Fruit fly (Drosophila melanogaster) whole organism, pupa: Measurements from ENCODE around the gene CG5986.
A peak's percentile ranks its signal among the peaks of the same experiment; 100 is the strongest.

Experiments
- CG10348 ChIP-seq: fragments of 200-800 bp; sonication (Bioruptor generic); IDR thresholded peaks from 2 replicates; pipeline ENCODE4 v1.3.6; 2022; ENCODE audit warnings: missing biosample characterization, missing genetic modification characterization
- CG12605 ChIP-seq: fragments of 200-800 bp; sonication (Bioruptor generic); IDR thresholded peaks from 2 replicates; pipeline ENCODE4 v1.3.6; 2022; ENCODE audit warnings: missing biosample characterization, missing genetic modification characterization
- CG13204 ChIP-seq: fragments of 200-800 bp; sonication (Bioruptor generic); optimal IDR thresholded peaks from 2 replicates; lab custom pipeline; 2018; ENCODE audit warnings: missing biosample characterization, mild to moderate bottlenecking, missing genetic modification characterization, moderate library complexity
- CG14655 ChIP-seq: fragments of 200-800 bp; sonication (Bioruptor generic); optimal IDR thresholded peaks from 3 replicates; lab custom pipeline; 2017; ENCODE audit warnings: mild to moderate bottlenecking, missing biosample characterization, missing genetic modification reagents, missing genetic modification characterization
- CG15710 ChIP-seq: fragments of 200-800 bp; sonication (Bioruptor generic); optimal IDR thresholded peaks from 2 replicates; lab custom pipeline; 2018; ENCODE audit warnings: missing biosample characterization, mild to moderate bottlenecking, missing genetic modification characterization, moderate library complexity
- CG17806 ChIP-seq: fragments of 200-800 bp; sonication (Bioruptor generic); optimal IDR thresholded peaks from 2 replicates; lab custom pipeline; 2018; ENCODE audit warnings: missing biosample characterization, mild to moderate bottlenecking, missing genetic modification characterization, moderate library complexity
- CG32121 ChIP-seq: fragments of 200-800 bp; sonication (Bioruptor generic); IDR thresholded peaks from 2 replicates; pipeline ENCODE4 v1.3.6; 2022; ENCODE audit warnings: missing biosample characterization, missing genetic modification characterization
- CG34367 ChIP-seq: fragments of 200-800 bp; sonication (Bioruptor generic); optimal IDR thresholded peaks from 2 replicates; lab custom pipeline; 2018; ENCODE audit warnings: missing biosample characterization, mild to moderate bottlenecking, missing genetic modification characterization
- CG4496 ChIP-seq: fragments of 200-800 bp; sonication (Bioruptor generic); IDR thresholded peaks from 3 replicates; pipeline ENCODE4 v1.3.6; 2022; ENCODE audit warnings: missing biosample characterization, missing genetic modification characterization
- CG8159 ChIP-seq: fragments of 200-800 bp; sonication (Bioruptor generic); optimal IDR thresholded peaks from 3 replicates; lab custom pipeline; 2018; ENCODE audit warnings: missing biosample characterization, mild to moderate bottlenecking, missing genetic modification characterization, moderate library complexity
- CG8301 ChIP-seq: fragments of 200-800 bp; sonication (Bioruptor generic); optimal IDR thresholded peaks from 2 replicates; lab custom pipeline; 2018; ENCODE audit warnings: missing biosample characterization, mild to moderate bottlenecking, missing genetic modification characterization
- CG9948 ChIP-seq: fragments of 200-800 bp; sonication (Bioruptor generic); optimal IDR thresholded peaks from 2 replicates; lab custom pipeline; 2018; ENCODE audit warnings: missing biosample characterization, mild to moderate bottlenecking, missing genetic modification characterization, moderate library complexity
- D1 ChIP-seq: fragments of 200-800 bp; sonication (Bioruptor generic); optimal IDR thresholded peaks from 2 replicates; lab custom pipeline; 2018; ENCODE audit warnings: missing biosample characterization, mild to moderate bottlenecking, missing genetic modification characterization, moderate library complexity
- EcR ChIP-seq: fragments of 200-800 bp; sonication (Bioruptor generic); optimal IDR thresholded peaks from 3 replicates; lab custom pipeline; 2019; ENCODE audit warnings: missing biosample characterization, missing genetic modification characterization, mild to moderate bottlenecking, moderate library complexity, missing genetic modification reagents
- Ets98B ChIP-seq: fragments of 200-800 bp; sonication (Bioruptor generic); IDR thresholded peaks from 2 replicates; pipeline ENCODE4 v1.3.6; 2022; ENCODE audit warnings: missing biosample characterization, missing genetic modification characterization
- Pif1A ChIP-seq: fragments of 200-800 bp; sonication (Bioruptor generic); optimal IDR thresholded peaks from 3 replicates; lab custom pipeline; 2016; ENCODE audit warnings: missing biosample characterization, missing genetic modification characterization
- Pif1B ChIP-seq: fragments of 200-800 bp; sonication (Bioruptor generic); optimal IDR thresholded peaks from 3 replicates; lab custom pipeline; 2016; ENCODE audit warnings: missing biosample characterization, missing genetic modification characterization
- Snoo ChIP-seq: fragments of 200-800 bp; sonication (Bioruptor generic); optimal IDR thresholded peaks from 3 replicates; lab custom pipeline; 2017; ENCODE audit warnings: missing biosample characterization, mild to moderate bottlenecking, missing genetic modification characterization, inconsistent platforms
- fd96Ca ChIP-seq: fragments of 200-800 bp; sonication (Bioruptor generic); IDR thresholded peaks from 3 replicates; pipeline ENCODE4 v1.3.6; 2022; ENCODE audit warnings: missing biosample characterization, missing genetic modification characterization
- gl ChIP-seq: fragments of 200-800 bp; sonication (Bioruptor generic); optimal IDR thresholded peaks from 2 replicates; lab custom pipeline; 2018; ENCODE audit warnings: missing biosample characterization, mild to moderate bottlenecking, missing genetic modification characterization
- rn ChIP-seq: fragments of 200-800 bp; sonication (Bioruptor generic); IDR thresholded peaks from 2 replicates; pipeline ENCODE4 v1.3.6; 2022; ENCODE audit warnings: missing biosample characterization, missing genetic modification characterization

The CG5986 gene

DNA sequence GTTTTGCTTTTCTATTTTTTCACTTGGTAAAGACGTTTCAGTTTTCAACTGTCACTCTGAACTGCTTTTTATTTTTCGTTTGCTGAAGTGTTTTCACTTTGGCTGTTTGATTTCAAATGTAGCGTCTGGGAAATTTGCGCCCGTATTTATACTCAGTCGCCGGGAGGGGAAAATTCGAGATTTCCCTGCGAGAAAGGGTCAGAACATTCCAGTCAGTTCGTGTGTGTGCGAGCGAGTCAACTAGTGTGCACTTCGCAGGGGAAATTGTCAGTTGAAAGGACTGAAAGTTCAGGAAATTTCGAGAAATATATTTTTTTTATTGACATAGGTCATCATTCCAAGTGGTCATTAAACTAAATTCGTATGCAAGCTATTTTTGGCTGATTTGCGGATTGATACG is 9.6 kb downstream of the CG5986 start, which contains the start of gene Hsp68:
Hsp68 (minus strand) TSS at position 123 of the 400 bp plus-strand sequence.
- TF ChIP-seq CG12605 (no peak), EcR (GFP tag; lab: Kevin White, UChicago) (peak; percentile 88), CG10348 (no peak), CG34367 (tag; lab: Kevin White, UChicago) (no peak), gl (tag; lab: Kevin White, UChicago) (peak; percentile 1), fd96Ca (GFP tag; lab: Robert Waterston, UW) (no peak), CG14655 (no peak), rn (GFP tag; lab: Robert Waterston, UW) (no peak), CG13204 (GFP tag; lab: Kevin White, UChicago) (no peak), CG8159 (tag; lab: Kevin White, UChicago) (no peak), Pif1B (no peak), CG15710 (tag; lab: Kevin White, UChicago) (peak; percentile 10), CG32121 (GFP tag; lab: Robert Waterston, UW) (peak; percentile 15; the same call in 1 of the 2 replicates), Ets98B (GFP tag; lab: Robert Waterston, UW) (no peak), CG9948 (tag; lab: Kevin White, UChicago) (no peak)

DNA sequence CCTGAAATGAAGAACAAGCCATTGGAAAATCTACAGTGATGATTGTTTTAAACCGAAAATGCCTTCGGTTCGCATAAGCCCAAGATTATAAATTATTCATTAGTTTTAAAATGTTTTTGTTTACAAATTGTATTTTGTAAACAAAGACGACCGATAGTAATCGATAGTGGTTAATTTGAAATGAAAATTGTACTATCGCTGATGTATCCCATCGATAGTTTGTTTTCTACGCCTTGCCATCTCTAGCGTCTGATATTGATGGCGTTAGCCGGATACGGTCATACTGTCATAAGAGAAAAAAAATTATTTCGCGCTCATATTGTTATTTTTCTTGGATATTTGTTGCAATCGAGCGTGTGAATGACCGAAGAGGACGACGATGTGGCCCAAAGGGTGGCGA is 10.5 kb downstream of the CG5986 start, which contains the start of gene SMC1:
SMC1 (plus strand) TSS at position 247 of the 400 bp plus-strand sequence.
- TF ChIP-seq CG34367 (tag; lab: Kevin White, UChicago) (no peak), CG15710 (tag; lab: Kevin White, UChicago) (no peak), D1 (tag; lab: Kevin White, UChicago) (no peak), CG14655 (no peak), CG8301 (tag; lab: Kevin White, UChicago) (no peak), EcR (GFP tag; lab: Kevin White, UChicago) (no peak), Ets98B (GFP tag; lab: Robert Waterston, UW) (no peak), CG8159 (tag; lab: Kevin White, UChicago) (no peak)
- TF ChIP-seq, all 21 proteins: peak for 0

DNA sequence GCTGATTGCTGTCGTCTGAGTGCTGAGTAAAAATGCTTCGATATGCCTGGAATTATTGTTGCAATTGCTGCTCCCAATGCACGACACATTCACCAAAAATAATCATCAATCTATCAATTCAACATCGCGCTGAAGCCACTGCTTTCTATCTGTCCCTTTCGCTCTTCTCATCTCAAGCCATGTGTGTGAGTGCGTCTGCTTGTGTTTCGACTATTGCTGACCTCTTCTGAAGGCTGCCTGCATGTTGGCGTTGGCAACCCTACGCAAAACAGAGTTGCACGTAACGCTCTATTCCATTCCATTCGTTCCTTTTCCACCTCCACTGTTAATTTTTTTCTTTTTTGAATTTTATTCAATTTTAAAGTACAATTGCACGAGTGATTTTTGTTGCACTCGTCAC is 18.1 kb downstream of the CG5986 start:
- TF ChIP-seq CG12605 (no peak), CG15710 (tag; lab: Kevin White, UChicago) (no peak), CG34367 (tag; lab: Kevin White, UChicago) (no peak), EcR (GFP tag; lab: Kevin White, UChicago) (no peak), Pif1B (no peak), CG9948 (tag; lab: Kevin White, UChicago) (no peak), CG4496 (GFP tag; lab: Robert Waterston, UW) (no peak), CG8159 (tag; lab: Kevin White, UChicago) (no peak), CG8301 (tag; lab: Kevin White, UChicago) (no peak), CG14655 (no peak), CG10348 (no peak), CG32121 (GFP tag; lab: Robert Waterston, UW) (no peak), Pif1A (GFP tag; lab: Kevin White, UChicago) (no peak)
- TF ChIP-seq, all 21 proteins: peak for 0

DNA sequence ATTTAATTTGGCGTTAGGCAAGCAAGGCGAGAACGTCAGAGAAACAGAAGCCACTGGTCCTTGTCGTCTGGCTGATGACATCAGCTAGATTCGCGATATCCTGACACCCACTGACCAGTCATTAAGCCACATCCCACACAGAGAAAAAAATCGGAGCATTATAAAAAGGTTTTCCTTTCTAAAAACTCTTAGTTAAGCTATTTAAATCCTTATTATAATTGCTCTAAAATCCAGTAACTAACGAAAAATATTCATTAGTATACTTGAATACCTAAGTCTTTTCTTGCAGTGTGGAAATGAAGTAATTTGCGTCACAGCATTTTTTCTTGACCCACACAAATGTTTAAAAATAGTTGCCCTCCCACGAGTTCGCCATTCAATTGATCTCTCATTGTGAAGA is 21.2 kb downstream of the CG5986 start:
- no peak for TF ChIP-seq CG17806 (tag; lab: Kevin White, UChicago)
- TF ChIP-seq, all 21 proteins: peak for 0

DNA sequence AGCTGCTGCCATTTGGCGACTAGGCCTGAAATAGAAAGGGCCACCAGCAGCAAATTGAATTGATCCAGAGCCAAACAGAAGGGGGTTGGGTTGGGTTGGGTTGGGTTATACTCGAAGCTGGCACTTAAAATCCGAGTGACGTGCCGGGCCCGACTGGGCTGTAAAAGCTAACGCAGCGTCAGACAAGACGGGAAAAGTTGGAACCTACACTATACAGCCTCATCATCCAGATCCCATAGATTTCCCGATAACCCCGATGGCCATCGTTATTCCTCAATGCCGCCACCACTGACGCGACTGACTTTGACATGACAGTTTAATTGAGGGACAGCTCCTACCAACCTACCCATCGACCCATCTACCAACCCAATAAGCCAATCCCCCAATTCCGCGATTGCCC is 22.4 kb downstream of the CG5986 start:
- TF ChIP-seq fd96Ca (GFP tag; lab: Robert Waterston, UW) (no peak), CG4496 (GFP tag; lab: Robert Waterston, UW) (no peak), CG17806 (tag; lab: Kevin White, UChicago) (no peak)

DNA sequence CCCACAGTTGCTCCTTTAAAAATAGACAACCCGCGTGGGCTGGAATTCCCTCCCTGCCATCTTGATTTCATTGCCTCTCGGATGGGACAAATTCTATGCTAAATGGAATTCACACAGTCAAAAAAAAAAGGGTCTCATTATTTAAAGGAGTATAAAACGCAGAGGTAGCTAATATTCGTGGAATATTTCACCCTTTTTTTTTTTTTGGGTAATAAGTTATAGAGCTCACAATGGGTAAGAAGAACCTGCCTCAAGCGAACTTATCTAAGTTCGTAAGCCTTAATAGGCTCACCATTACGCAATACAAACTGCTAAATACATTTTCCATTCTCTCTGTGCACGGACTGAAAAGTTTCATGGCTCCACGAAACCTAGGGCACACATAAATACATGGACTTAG is 26.1 kb downstream of the CG5986 start:
- TF ChIP-seq CG17806 (tag; lab: Kevin White, UChicago) (peak; percentile 32), Pif1A (GFP tag; lab: Kevin White, UChicago) (peak; percentile 28), CG32121 (GFP tag; lab: Robert Waterston, UW) (no peak), Ets98B (GFP tag; lab: Robert Waterston, UW) (no peak), D1 (tag; lab: Kevin White, UChicago) (no peak), CG15710 (tag; lab: Kevin White, UChicago) (peak; percentile 26), CG9948 (tag; lab: Kevin White, UChicago) (peak; percentile 33), CG8159 (tag; lab: Kevin White, UChicago) (peak; percentile 56), CG14655 (peak; percentile 36), rn (GFP tag; lab: Robert Waterston, UW) (no peak), fd96Ca (GFP tag; lab: Robert Waterston, UW) (no peak), Pif1B (no peak)

DNA sequence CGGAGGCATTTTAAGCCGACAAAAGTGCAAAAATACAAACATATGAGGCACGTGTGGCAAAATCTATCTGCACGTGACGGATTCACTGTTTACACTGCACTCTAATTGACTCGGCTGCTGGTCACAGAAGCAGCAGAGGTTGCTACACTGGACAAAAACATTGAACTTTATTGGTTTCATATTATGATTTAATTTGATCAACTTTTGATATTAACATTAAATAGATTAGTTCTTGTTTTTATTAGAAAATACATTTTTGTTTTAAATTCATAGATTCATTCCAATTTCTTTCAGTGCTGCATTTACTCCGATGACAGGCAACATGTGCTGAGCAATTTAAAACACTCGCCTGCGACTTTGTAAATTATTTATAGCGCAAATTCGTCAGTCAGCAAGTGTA is 31.5 kb downstream of the CG5986 start:
- TF ChIP-seq fd96Ca (GFP tag; lab: Robert Waterston, UW) (no peak), CG34367 (tag; lab: Kevin White, UChicago) (peak; percentile 11), CG32121 (GFP tag; lab: Robert Waterston, UW) (no peak), CG4496 (GFP tag; lab: Robert Waterston, UW) (peak; percentile 56; the same call in 1 of the 3 replicates), EcR (GFP tag; lab: Kevin White, UChicago) (no peak), Pif1A (GFP tag; lab: Kevin White, UChicago) (peak; percentile 22), gl (tag; lab: Kevin White, UChicago) (no peak), Snoo (no peak), CG14655 (peak; percentile 4), CG13204 (GFP tag; lab: Kevin White, UChicago) (no peak), CG8301 (tag; lab: Kevin White, UChicago) (peak; percentile 23), CG9948 (tag; lab: Kevin White, UChicago) (no peak), Pif1B (no peak), rn (GFP tag; lab: Robert Waterston, UW) (no peak), CG12605 (peak; percentile 31; the same call in 1 of the 2 replicates), CG8159 (tag; lab: Kevin White, UChicago) (peak; percentile 13), D1 (tag; lab: Kevin White, UChicago) (no peak), CG17806 (tag; lab: Kevin White, UChicago) (no peak), Ets98B (GFP tag; lab: Robert Waterston, UW) (no peak), CG10348 (no peak), CG15710 (tag; lab: Kevin White, UChicago) (no peak)
